Worm (Caenorhabditis elegans) whole organism, L4/young adult: ENCODE results near the gene sri-50.

Source experiments
- W03F9.2 ChIP-seq: fragments of 150-350 bp; optimal IDR thresholded peaks from 2 replicates; lab custom pipeline; 2014; ENCODE audit warnings: missing biosample characterization, missing genetic modification characterization
- dao-5 ChIP-seq: sonication (generic microtip); optimal IDR thresholded peaks from 2 replicates; lab custom pipeline; 2016; ENCODE audit warnings: missing genotype, missing genetic modification characterization, moderate library complexity, missing compliant biosample characterization
- him-1 ChIP-seq: sonication (generic microtip); optimal IDR thresholded peaks from 2 replicates; lab custom pipeline; 2016; ENCODE audit warnings: missing genotype, missing genetic modification reagents, missing genetic modification characterization, missing compliant biosample characterization

- TF ChIP-seq W03F9.2 = no peak
- TF ChIP-seq dao-5 (tag; lab: Kevin White, UChicago) = no peak
- TF ChIP-seq him-1 (tag; lab: Kevin White, UChicago) = no peak
These were observed 31.3 kb upstream of the sri-50 start, which contains the start of gene Y27F2A.10 for ce11 chrII:3172176-3172575.
